Fruit fly (Drosophila melanogaster): ENCODE measurements around the gene CG1750.

The CG1750 gene

dm6 chr3R:31215830-31216229 lies 38.9 kb downstream of the CG1750 start, which contains the start of gene CG15561 (continued):
- TF ChIP-seq ind (GFP tag; optimal IDR thresholded peaks at IDR 0.05), result no peak
- no peak for TF ChIP-seq Gug (GFP tag; IDR thresholded peaks at IDR 0.05)
- TF ChIP-seq unpg (GFP tag; optimal IDR thresholded peaks at IDR 0.05), result no peak
- peak; percentile 23 for TF ChIP-seq bab2 (GFP tag; optimal IDR thresholded peaks at IDR 0.05)
- TF ChIP-seq croc (GFP tag; conservative IDR thresholded peaks at IDR 0.05), result no peak; the same call in 2 of the 3 replicates
- TF ChIP-seq CG10543 (GFP tag; optimal IDR thresholded peaks at IDR 0.05), result peak; percentile 52
- peak; percentile 60 for TF ChIP-seq fd64A (GFP tag; optimal IDR thresholded peaks at IDR 0.05)
- peak; percentile 54 for TF ChIP-seq Camta (GFP tag; optimal IDR thresholded peaks at IDR 0.05)
- no peak for TF ChIP-seq CG10274 (GFP tag; optimal IDR thresholded peaks at IDR 0.05)
- TF ChIP-seq wor (GFP tag; IDR thresholded peaks at IDR 0.05), result no peak
- no peak for TF ChIP-seq CG11085 (GFP tag; IDR thresholded peaks at IDR 0.05)
- peak; percentile 42 for TF ChIP-seq CG13296 (GFP tag; optimal IDR thresholded peaks at IDR 0.05)
- TF ChIP-seq CG3838 (GFP tag; optimal IDR thresholded peaks at IDR 0.05), result no peak
- no peak for TF ChIP-seq amos (GFP tag; IDR thresholded peaks at IDR 0.05; ENCODE audit: partially characterized antibody)
- no peak for TF ChIP-seq CG16779 (GFP tag; IDR thresholded peaks at IDR 0.05)
- no peak for TF ChIP-seq CG9437 (GFP tag; optimal IDR thresholded peaks at IDR 0.05)
- TF ChIP-seq CG43689 (GFP tag; IDR thresholded peaks at IDR 0.05), result no peak
- TF ChIP-seq CG6254 (GFP tag; optimal IDR thresholded peaks at IDR 0.05), result peak; percentile 100
- TF ChIP-seq Oaz (GFP tag; IDR thresholded peaks at IDR 0.05), result no peak
- no peak for TF ChIP-seq D (optimal IDR thresholded peaks at IDR 0.05)
- no peak for TF ChIP-seq D (GFP tag; optimal IDR thresholded peaks at IDR 0.05)
- TF ChIP-seq CG9609 (GFP tag; optimal IDR thresholded peaks at IDR 0.05), result peak; percentile 48
- TF ChIP-seq Dll (GFP tag; IDR thresholded peaks at IDR 0.05; ENCODE audit: partially characterized antibody), result no peak
- no peak for TF ChIP-seq CG12744 (GFP tag; optimal IDR thresholded peaks at IDR 0.05)
- no peak for TF ChIP-seq jigr1 (GFP tag; IDR thresholded peaks at IDR 0.05)
- no peak for TF ChIP-seq CG17361 (GFP tag; IDR thresholded peaks at IDR 0.05)
- no peak for TF ChIP-seq aop (GFP tag; IDR thresholded peaks at IDR 0.05)
- TF ChIP-seq CG9876 (GFP tag; optimal IDR thresholded peaks at IDR 0.05), result peak; percentile 27
- no peak for TF ChIP-seq zf30C (GFP tag; optimal IDR thresholded peaks at IDR 0.05)
- TF ChIP-seq CG15269 (tag; optimal IDR thresholded peaks at IDR 0.05), result no peak
- TF ChIP-seq Gsc (GFP tag; IDR thresholded peaks at IDR 0.05), result no peak
- TF ChIP-seq cad (GFP tag; optimal IDR thresholded peaks at IDR 0.05), result peak; percentile 80
- TF ChIP-seq Stat92E (GFP tag; optimal IDR thresholded peaks at IDR 0.05), result peak in 1 of 3 experiments; percentile 31
- TF ChIP-seq CG8359 (GFP tag; optimal IDR thresholded peaks at IDR 0.05; ENCODE audit: borderline replicate concordance), result no peak
- no peak for TF ChIP-seq fd96Cb (tag; optimal IDR thresholded peaks at IDR 0.05)
- no peak for TF ChIP-seq Ravus (GFP tag; IDR thresholded peaks at IDR 0.05)
- peak; percentile 15 for TF ChIP-seq Spps (tag; optimal IDR thresholded peaks at IDR 0.05)
- TF ChIP-seq ftz-f1 (GFP tag; optimal IDR thresholded peaks at IDR 0.05), result peak; percentile 18
- TF ChIP-seq CG2129 (GFP tag; IDR thresholded peaks at IDR 0.05; ENCODE audit: partially characterized antibody), result no peak
- TF ChIP-seq Lhr (GFP tag; optimal IDR thresholded peaks at IDR 0.05), result peak; percentile 45
- no peak for TF ChIP-seq lbe (GFP tag; optimal IDR thresholded peaks at IDR 0.05)
- no peak for TF ChIP-seq dan (GFP tag; IDR thresholded peaks at IDR 0.05)
- peak; percentile 0 for TF ChIP-seq CG18011 (GFP tag; optimal IDR thresholded peaks at IDR 0.05)
- no peak for TF ChIP-seq sisA (GFP tag; IDR thresholded peaks at IDR 0.05)
- TF ChIP-seq tup (GFP tag; optimal IDR thresholded peaks at IDR 0.05), result no peak
- TF ChIP-seq gsb-n (tag; optimal IDR thresholded peaks at IDR 0.05), result no peak
- no peak for TF ChIP-seq nau (GFP tag; optimal IDR thresholded peaks at IDR 0.05)
- TF ChIP-seq pum (GFP tag; optimal IDR thresholded peaks at IDR 0.05), result peak; percentile 35
- TF ChIP-seq CG17802 (tag; optimal IDR thresholded peaks at IDR 0.05), result peak; percentile 32
- TF ChIP-seq stc (GFP tag; IDR thresholded peaks at IDR 0.05), result no peak
- TF ChIP-seq CG11723 (GFP tag; optimal IDR thresholded peaks at IDR 0.05), result no peak
- peak; percentile 43 for TF ChIP-seq her (GFP tag; optimal IDR thresholded peaks at IDR 0.05)

All from whole organism, embryonic.